Worm (Caenorhabditis elegans) whole organism, late embryonic: ENCODE data around the gene vha-2.

ENCODE experiments used
- K02D7.2 ChIP-seq: sonication (generic microtip); optimal IDR thresholded peaks from 2 replicates; lab custom pipeline; 2017; ENCODE audit warnings: mild to moderate bottlenecking, missing genetic modification characterization, missing compliant biosample characterization
- ama-1 ChIP-seq: fragments of 150-350 bp; optimal IDR thresholded peaks from 2 replicates; lab custom pipeline; 2014
- fax-1 ChIP-seq: sonication (generic microtip); optimal IDR thresholded peaks from 2 replicates; lab custom pipeline; 2016; ENCODE audit warnings: missing genotype, missing genetic modification characterization, missing compliant biosample characterization
- fkh-10 ChIP-seq: fragments of 150-350 bp; optimal IDR thresholded peaks from 2 replicates; lab custom pipeline; 2014; ENCODE audit warnings: missing biosample characterization, missing genetic modification reagents, missing genetic modification characterization
- hlh-13 ChIP-seq: fragments of 200-800 bp; sonication (Bioruptor generic); optimal IDR thresholded peaks from 2 replicates; lab custom pipeline; 2018; ENCODE audit warnings: mild to moderate bottlenecking, missing genetic modification characterization, missing compliant biosample characterization
- pros-1 ChIP-seq: fragments of 150-350 bp; optimal IDR thresholded peaks from 2 replicates; lab custom pipeline; 2014; ENCODE audit warnings: missing biosample characterization, missing genetic modification reagents, missing genetic modification characterization
- rnt-1 ChIP-seq: sonication (generic microtip); optimal IDR thresholded peaks from 2 replicates; lab custom pipeline; 2016; ENCODE audit warnings: missing genetic modification characterization, missing compliant biosample characterization
- ttx-3 ChIP-seq: sonication (generic microtip); optimal IDR thresholded peaks from 2 replicates; lab custom pipeline; 2016; ENCODE audit warnings: missing genetic modification reagents, missing genetic modification characterization, missing compliant biosample characterization

DNA sequence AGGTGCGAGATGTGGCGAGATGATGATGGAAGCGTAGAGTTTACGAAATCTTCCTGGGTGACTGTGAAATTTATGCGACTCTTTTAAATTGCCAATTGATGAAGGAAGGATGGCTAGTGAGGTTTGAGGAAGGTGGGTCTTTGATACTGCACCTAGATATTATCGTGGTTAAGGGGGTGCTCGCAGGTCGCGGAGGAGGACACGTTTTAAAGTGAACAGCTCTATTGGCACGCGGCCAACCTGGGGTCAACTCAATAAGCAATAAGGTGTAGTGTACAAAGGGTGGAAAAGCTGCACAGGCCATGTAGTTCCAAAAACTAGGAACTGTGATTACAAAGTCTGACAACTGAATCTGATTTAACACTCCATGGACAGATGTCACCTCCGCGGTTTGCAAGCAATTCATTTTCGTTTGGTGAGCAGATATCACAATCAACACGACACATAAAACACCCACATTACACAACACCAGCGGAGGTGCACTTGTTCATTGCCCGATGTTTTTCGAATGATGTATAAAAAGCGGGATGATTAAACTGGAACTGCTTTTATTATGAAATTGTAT, 36.5 kb upstream of the vha-2 start:
- TF ChIP-seq fkh-10 (GFP tag; lab: Kevin White, UChicago): no peak
- no peak for TF ChIP-seq ttx-3 (tag; lab: Kevin White, UChicago)
- TF ChIP-seq ama-1 (lab: Kevin White, UChicago): no peak
- peak; percentile 5 for TF ChIP-seq rnt-1
- no peak for TF ChIP-seq pros-1 (tag; lab: Kevin White, UChicago)
- no peak for TF ChIP-seq hlh-13
- no peak for TF ChIP-seq fax-1 (tag; lab: Kevin White, UChicago)
- no peak for TF ChIP-seq K02D7.2 (tag; lab: Kevin White, UChicago)
